Fruit fly (Drosophila melanogaster): Measurements from ENCODE around the gene CG33920.

Gene CG33920

dm6 chr3R:31060708-31061625 lies 16.1 kb upstream of the CG33920 start, which contains the start of gene dco (continued):
- TF ChIP-seq pnt (GFP tag; optimal IDR thresholded peaks at IDR 0.05) (peak; percentile 90), sens-2 (GFP tag; IDR thresholded peaks at IDR 0.05) (peak; percentile 22; the same call in 1 of the 2 replicates), Asciz (GFP tag; optimal IDR thresholded peaks at IDR 0.05) (peak; percentile 8), abd-A (tag; optimal IDR thresholded peaks at IDR 0.05) (peak; percentile 48), Xbp1 (GFP tag; optimal IDR thresholded peaks at IDR 0.05) (peak; percentile 91), E2f2 (GFP tag; IDR thresholded peaks at IDR 0.05) (peak; percentile 54), Awh (GFP tag; IDR thresholded peaks at IDR 0.05) (peak; percentile 65), BtbVII (GFP tag; optimal IDR thresholded peaks at IDR 0.05) (no peak), Elba2 (GFP tag; optimal IDR thresholded peaks at IDR 0.05) (peak; percentile 24), da (GFP tag; optimal IDR thresholded peaks at IDR 0.05) (peak; percentile 45), eve (GFP tag; optimal IDR thresholded peaks at IDR 0.05) (no peak), CG17612 (GFP tag; IDR thresholded peaks at IDR 0.05) (peak; percentile 70), ro (GFP tag; IDR thresholded peaks at IDR 0.05) (peak; percentile 49; the same call in 1 of the 2 replicates), CG14441 (GFP tag; IDR thresholded peaks at IDR 0.05) (peak; percentile 85), CG3726 (GFP tag; IDR thresholded peaks at IDR 0.05) (peak; percentile 85; the same call in 2 of the 3 replicates), CoRest (tag; optimal IDR thresholded peaks at IDR 0.05) (peak; percentile 65), Max (GFP tag; optimal IDR thresholded peaks at IDR 0.05) (peak; percentile 41), CG9437 (GFP tag; optimal IDR thresholded peaks at IDR 0.05) (no peak), ind (GFP tag; optimal IDR thresholded peaks at IDR 0.05) (peak; percentile 85), zf30C (GFP tag; optimal IDR thresholded peaks at IDR 0.05) (no peak), zfh1 (GFP tag; IDR thresholded peaks at IDR 0.05) (peak; percentile 89), CG30431 (GFP tag; optimal IDR thresholded peaks at IDR 0.05) (peak; percentile 69), Meics (GFP tag; optimal IDR thresholded peaks at IDR 0.05) (peak; percentile 81), CG8765 (GFP tag; IDR thresholded peaks at IDR 0.05) (no peak; the same call in 1 of the 2 replicates), CG12104 (GFP tag; optimal IDR thresholded peaks at IDR 0.05) (peak; percentile 57), gce (GFP tag; IDR thresholded peaks at IDR 0.05) (peak; percentile 71; the same call in 1 of the 3 replicates), CG33213 (GFP tag; optimal IDR thresholded peaks at IDR 0.05) (peak; percentile 96), GATAe (GFP tag; conservative IDR thresholded peaks at IDR 0.05) (no peak), Drgx (GFP tag; IDR thresholded peaks at IDR 0.05) (no peak), CG6689 (GFP tag; IDR thresholded peaks at IDR 0.05) (peak; percentile 61), CG2129 (GFP tag; IDR thresholded peaks at IDR 0.05; ENCODE audit: partially characterized antibody) (no peak), CG10267 (tag; optimal IDR thresholded peaks at IDR 0.05) (peak; percentile 60), crp (GFP tag; optimal IDR thresholded peaks at IDR 0.05) (peak in 1 of 2 experiments; percentile 14), trh (GFP tag; optimal IDR thresholded peaks at IDR 0.05) (peak; percentile 24), zen (tag; optimal IDR thresholded peaks at IDR 0.05) (peak; percentile 79), CG9215 (GFP tag; IDR thresholded peaks at IDR 0.05) (peak; percentile 77), Kr (GFP tag; optimal IDR thresholded peaks at IDR 0.05) (no peak), PHDP (tag; optimal IDR thresholded peaks at IDR 0.05) (peak; percentile 23), CG8281 (tag; optimal IDR thresholded peaks at IDR 0.05) (no peak), gsb (GFP tag; IDR thresholded peaks at IDR 0.05) (peak; percentile 56; the same call in 1 of the 2 replicates), TFAM (GFP tag; optimal IDR thresholded peaks at IDR 0.05) (peak; percentile 19), Fer1 (GFP tag; optimal IDR thresholded peaks at IDR 0.05) (peak; percentile 5), Dp (GFP tag; optimal IDR thresholded peaks at IDR 0.05) (peak; percentile 47), Rx (GFP tag; IDR thresholded peaks at IDR 0.05) (peak; percentile 79), CG9932 (GFP tag; IDR thresholded peaks at IDR 0.05) (peak; percentile 93), CG12071 (GFP tag; optimal IDR thresholded peaks at IDR 0.05) (no peak), Six4 (GFP tag; optimal IDR thresholded peaks at IDR 0.05) (peak; percentile 71), CG17359 (tag; optimal IDR thresholded peaks at IDR 0.05) (peak; percentile 84), CG10366 (GFP tag; IDR thresholded peaks at IDR 0.05) (peak; percentile 76)

All from whole organism, embryonic.